Worm (Caenorhabditis elegans): ENCODE results near the gene Y110A2AL.2.

DNA sequence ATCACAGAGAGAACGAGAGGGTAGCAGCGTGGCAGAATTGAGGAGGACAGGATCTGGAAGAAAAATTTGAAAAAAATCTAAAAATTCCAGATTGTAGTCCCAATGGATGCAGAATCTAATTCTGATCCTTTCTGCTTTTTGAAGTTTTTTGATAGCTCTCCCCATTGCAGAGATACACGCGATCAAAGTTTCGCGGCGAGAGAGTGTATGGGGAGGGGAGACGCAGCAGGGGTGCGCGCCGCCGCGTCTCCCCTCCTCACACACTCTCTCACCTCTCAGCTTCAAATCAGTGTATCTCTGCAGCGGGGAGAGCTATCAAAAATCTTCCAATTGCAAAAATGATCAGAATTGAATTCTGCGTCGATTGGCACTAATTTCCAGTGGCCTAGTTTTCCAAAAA, 13.3 kb downstream of the Y110A2AL.2 start:
- TF ChIP-seq dve-1 (tag; optimal IDR thresholded peaks at IDR 0.05) (no peak), ama-1 (optimal IDR thresholded peaks at IDR 0.05) (no peak), lim-6 (tag; optimal IDR thresholded peaks at IDR 0.05) (no peak)

All from whole organism, late embryonic.